Worm (Caenorhabditis elegans): ENCODE data around the gene F38B6.7.

DNA sequence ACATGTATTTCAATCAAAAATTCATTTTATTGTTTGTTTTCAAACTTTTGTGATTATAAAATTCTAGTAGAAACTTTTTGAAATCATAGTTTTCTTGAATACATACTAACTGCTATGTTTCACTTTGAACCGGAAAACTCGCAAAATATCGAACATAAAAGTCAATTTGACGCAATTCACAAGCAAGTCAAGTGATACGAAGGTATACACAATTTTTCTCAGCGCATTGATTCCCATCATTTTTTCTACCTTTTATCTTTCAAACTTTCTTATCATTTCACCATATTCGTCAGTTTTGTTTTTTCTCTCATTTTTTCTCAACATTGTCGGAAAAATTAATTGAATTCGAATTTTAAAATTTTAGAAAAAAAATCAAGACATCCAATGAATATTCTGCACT is 43.0 kb downstream of the F38B6.7 start, which contains the start of gene nhr-173:
- TF ChIP-seq mdl-1 (tag; optimal IDR thresholded peaks at IDR 0.05): no peak
- no peak for TF ChIP-seq unc-130 (GFP tag; optimal IDR thresholded peaks at IDR 0.05)
- no peak for TF ChIP-seq jun-1 (tag; optimal IDR thresholded peaks at IDR 0.05)
- TF ChIP-seq nhr-237 (tag; optimal IDR thresholded peaks at IDR 0.05): no peak
- TF ChIP-seq mxl-2 (GFP tag; conservative IDR thresholded peaks at IDR 0.05): no peak
- TF ChIP-seq unc-62 (GFP tag; optimal IDR thresholded peaks at IDR 0.05 in 1 of 2): no peak
- no peak for TF ChIP-seq unc-62 (tag; optimal IDR thresholded peaks at IDR 0.05)
- TF ChIP-seq ceh-44 (GFP tag; IDR thresholded peaks at IDR 0.05): no peak
- TF ChIP-seq spr-3 (GFP tag; optimal IDR thresholded peaks at IDR 0.05): no peak
- TF ChIP-seq nhr-41 (GFP tag; IDR thresholded peaks at IDR 0.05): no peak
- no peak for TF ChIP-seq nhr-11 (tag; optimal IDR thresholded peaks at IDR 0.05)
- no peak for TF ChIP-seq mep-1 (tag; optimal IDR thresholded peaks at IDR 0.05)

Measured in whole organism, L4 larva.